Worm (Caenorhabditis elegans): ENCODE data around the gene ril-2.
A peak's percentile ranks its signal among the peaks of the same experiment; 100 is the strongest.

The ril-2 gene

DNA sequence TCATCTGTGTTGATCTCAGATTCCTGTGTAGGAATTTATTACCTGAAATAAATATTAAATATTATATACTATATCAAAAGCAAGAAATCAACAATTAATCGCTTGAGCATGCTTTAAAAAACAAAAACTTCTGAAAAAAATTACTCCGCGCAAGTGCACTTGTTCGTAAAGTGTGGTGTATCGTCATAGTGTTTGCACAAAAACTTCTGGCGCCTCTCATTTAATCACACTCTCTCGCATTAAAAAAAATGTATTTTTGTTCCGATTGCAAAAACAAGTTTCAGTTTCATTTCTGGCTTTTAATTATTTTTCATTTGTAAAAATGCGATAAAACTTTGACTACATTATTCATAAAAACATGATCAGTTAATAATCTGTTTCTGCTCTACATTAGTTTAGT, at the start of gene ril-2, which contains the start of gene C14C10.10:
TSS of gene ril-2 (minus strand) at position 48 of the 400 bp plus-strand sequence.
TSS of gene C14C10.10 (minus strand) at position 19 of the 400 bp plus-strand sequence.
- TF ChIP-seq ztf-29 (GFP tag; IDR thresholded peaks at IDR 0.05) (no peak), tab-1 (GFP tag; IDR thresholded peaks at IDR 0.05) (no peak), T22C8.4 (GFP tag; IDR thresholded peaks at IDR 0.05) (no peak), flt-1 (GFP tag; IDR thresholded peaks at IDR 0.05) (no peak), cog-1 (tag; optimal IDR thresholded peaks at IDR 0.05) (no peak), ref-1 (GFP tag; conservative IDR thresholded peaks at IDR 0.05) (no peak), ztf-23 (GFP tag; IDR thresholded peaks at IDR 0.05) (no peak)

DNA sequence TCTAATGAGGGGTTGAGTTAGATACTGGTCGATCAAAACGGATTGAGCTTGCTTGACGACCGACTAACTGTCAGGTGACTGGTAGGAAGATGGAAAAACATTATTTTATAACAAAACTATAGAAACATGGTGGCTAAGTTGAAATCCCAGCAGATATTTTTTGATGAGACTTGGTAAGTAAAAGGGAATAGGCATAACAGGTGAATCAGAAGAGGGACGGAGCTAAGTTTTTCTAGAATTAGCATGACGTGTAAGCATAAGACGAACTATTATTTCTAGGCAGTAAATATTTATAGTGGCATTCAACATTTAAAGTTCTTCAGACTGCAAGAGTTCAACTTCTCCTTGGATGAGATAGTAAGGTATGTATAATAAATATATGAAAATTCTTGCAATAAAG, 45.5 kb upstream of the ril-2 start, which contains the start of gene F56H9.8:
TSS of gene F56H9.8 (plus strand) at position 301 of the 400 bp plus-strand sequence.
- TF ChIP-seq cog-1 (tag; optimal IDR thresholded peaks at IDR 0.05) (no peak), ztf-29 (GFP tag; IDR thresholded peaks at IDR 0.05) (no peak), ztf-23 (GFP tag; IDR thresholded peaks at IDR 0.05) (no peak), ref-1 (GFP tag; conservative IDR thresholded peaks at IDR 0.05) (no peak), flt-1 (GFP tag; IDR thresholded peaks at IDR 0.05) (no peak), klf-2 (GFP tag; conservative IDR thresholded peaks at IDR 0.05) (no peak), tab-1 (GFP tag; IDR thresholded peaks at IDR 0.05) (no peak), T22C8.4 (GFP tag; IDR thresholded peaks at IDR 0.05) (no peak), med-1 (GFP tag; optimal IDR thresholded peaks at IDR 0.05; ENCODE audit: insufficient read depth) (no peak)

DNA sequence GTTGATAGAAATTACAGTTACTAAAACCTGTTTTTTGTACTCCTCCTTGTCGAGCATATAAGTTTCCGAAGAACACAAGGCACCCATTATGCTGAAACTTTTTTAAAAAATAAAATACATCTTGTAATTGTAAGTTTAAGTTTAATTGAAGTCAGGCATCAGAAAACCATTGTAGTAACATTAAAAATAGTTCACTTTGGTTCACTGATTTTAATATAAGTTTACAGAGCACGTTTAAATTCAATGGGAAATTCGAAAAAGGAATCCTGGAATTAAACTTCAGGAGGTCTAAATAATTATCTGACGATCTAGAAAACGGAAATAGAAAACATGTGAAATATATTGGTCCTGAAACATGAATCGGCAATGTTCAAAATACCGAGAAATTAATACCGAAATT, 41.4 kb upstream of the ril-2 start, which contains the start of gene gpa-8:
TSS of gene gpa-8 (minus strand) at position 101 of the 400 bp plus-strand sequence.
- TF ChIP-seq ref-1 (GFP tag; conservative IDR thresholded peaks at IDR 0.05) (no peak), T22C8.4 (GFP tag; IDR thresholded peaks at IDR 0.05) (no peak), ztf-29 (GFP tag; IDR thresholded peaks at IDR 0.05) (no peak), ztf-23 (GFP tag; IDR thresholded peaks at IDR 0.05) (no peak), cog-1 (tag; optimal IDR thresholded peaks at IDR 0.05) (no peak), tab-1 (GFP tag; IDR thresholded peaks at IDR 0.05) (no peak), med-1 (GFP tag; optimal IDR thresholded peaks at IDR 0.05; ENCODE audit: insufficient read depth) (no peak), flt-1 (GFP tag; IDR thresholded peaks at IDR 0.05) (no peak), klf-2 (GFP tag; conservative IDR thresholded peaks at IDR 0.05) (no peak)

DNA sequence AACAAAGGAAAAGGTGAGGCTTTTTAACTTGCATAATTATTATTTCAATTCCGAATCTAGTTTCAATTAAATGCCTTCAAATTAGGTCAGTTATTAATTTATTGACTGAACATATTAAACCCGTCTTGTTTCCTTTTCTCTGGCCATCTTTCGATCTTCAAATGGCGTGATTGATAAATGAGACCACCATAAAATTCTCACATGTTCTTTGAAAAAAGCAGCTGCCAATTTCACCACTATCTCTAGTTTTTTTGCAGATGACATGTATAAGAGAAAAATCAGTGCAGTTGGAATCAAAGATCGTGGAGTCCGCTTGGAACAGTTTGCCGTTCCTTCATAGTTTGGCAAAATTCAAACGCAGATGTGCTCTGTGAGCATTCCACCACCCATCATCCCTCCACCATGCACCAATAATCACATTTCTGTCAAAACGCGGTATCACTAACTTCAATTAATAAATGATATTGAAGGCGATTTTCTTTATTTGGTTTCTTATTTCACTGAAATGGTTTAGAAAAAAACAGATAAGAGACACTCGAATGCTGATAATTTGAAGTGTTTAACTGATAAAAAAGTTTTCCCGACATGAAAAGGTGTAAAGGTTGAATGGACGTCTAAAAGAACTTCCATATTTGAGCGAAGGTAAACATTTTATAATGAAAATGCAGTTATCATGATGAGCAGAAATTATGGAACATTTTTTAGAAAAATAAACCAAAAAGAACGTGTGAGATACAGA, 39.0 kb upstream of the ril-2 start:
- TF ChIP-seq ztf-23 (GFP tag; IDR thresholded peaks at IDR 0.05) (no peak), tab-1 (GFP tag; IDR thresholded peaks at IDR 0.05) (no peak), flt-1 (GFP tag; IDR thresholded peaks at IDR 0.05) (no peak), med-1 (GFP tag; optimal IDR thresholded peaks at IDR 0.05; ENCODE audit: insufficient read depth) (no peak)

DNA sequence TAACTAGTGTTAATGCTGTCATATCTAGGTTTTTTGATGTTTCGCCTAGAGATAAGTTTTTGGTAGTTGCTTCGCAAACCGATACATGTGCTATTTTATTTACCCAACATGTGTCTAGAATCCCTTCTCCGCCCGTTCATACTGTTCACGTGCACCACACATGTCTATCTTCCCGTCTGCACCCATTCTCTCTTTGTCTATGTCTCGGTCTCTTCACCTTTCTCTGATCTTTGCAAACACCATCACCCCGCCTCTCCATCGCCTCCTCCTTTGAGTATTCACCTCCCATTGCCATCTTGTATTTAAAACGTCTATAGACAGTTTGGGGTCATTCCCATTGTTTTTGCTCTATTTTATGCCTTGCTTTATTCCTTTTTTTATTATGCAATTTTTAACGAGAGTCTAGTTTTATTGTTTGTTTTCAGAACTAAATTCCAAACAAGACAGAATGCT, 38.3 kb upstream of the ril-2 start, which contains the start of gene F56H9.2:
TSS of gene F56H9.2 (plus strand) at position 426 of the 453 bp plus-strand sequence.
- 0 out of 2 replicates have a peak, but pooled peaks have one; percentile 48 for TF ChIP-seq ztf-23 (GFP tag; IDR thresholded peaks at IDR 0.05)
- TF ChIP-seq ref-1 (GFP tag; conservative IDR thresholded peaks at IDR 0.05): no peak
- no peak for TF ChIP-seq flt-1 (GFP tag; IDR thresholded peaks at IDR 0.05)
- no peak for TF ChIP-seq T22C8.4 (GFP tag; IDR thresholded peaks at IDR 0.05)
- no peak for TF ChIP-seq tab-1 (GFP tag; IDR thresholded peaks at IDR 0.05)
- TF ChIP-seq ztf-29 (GFP tag; IDR thresholded peaks at IDR 0.05): no peak

DNA sequence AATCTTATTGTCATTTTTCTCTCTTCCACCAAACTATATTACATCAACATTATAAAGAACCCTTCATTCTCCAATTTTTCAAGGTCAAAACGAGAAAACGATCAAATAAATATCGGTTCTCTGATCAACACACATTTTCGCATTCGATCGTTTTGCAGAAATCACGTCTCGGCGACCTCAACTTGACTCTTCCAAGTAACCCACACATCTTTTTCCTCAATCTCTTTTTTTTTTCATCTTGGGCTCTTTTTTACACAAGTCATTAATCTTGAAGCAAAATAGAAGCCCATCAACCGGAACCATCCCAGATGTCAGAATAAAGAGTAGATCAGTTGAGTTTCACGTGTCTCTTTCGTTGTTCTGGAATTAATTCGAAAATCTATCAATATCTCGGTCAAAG, 37.3 kb upstream of the ril-2 start:
- no peak for TF ChIP-seq ztf-23 (GFP tag; IDR thresholded peaks at IDR 0.05)
- no peak for TF ChIP-seq tab-1 (GFP tag; IDR thresholded peaks at IDR 0.05)
- TF ChIP-seq T22C8.4 (GFP tag; IDR thresholded peaks at IDR 0.05): no peak
- no peak for TF ChIP-seq cog-1 (tag; optimal IDR thresholded peaks at IDR 0.05)
- no peak for TF ChIP-seq med-1 (GFP tag; optimal IDR thresholded peaks at IDR 0.05; ENCODE audit: insufficient read depth)
- TF ChIP-seq ztf-29 (GFP tag; IDR thresholded peaks at IDR 0.05): no peak
- no peak for TF ChIP-seq flt-1 (GFP tag; IDR thresholded peaks at IDR 0.05)

DNA sequence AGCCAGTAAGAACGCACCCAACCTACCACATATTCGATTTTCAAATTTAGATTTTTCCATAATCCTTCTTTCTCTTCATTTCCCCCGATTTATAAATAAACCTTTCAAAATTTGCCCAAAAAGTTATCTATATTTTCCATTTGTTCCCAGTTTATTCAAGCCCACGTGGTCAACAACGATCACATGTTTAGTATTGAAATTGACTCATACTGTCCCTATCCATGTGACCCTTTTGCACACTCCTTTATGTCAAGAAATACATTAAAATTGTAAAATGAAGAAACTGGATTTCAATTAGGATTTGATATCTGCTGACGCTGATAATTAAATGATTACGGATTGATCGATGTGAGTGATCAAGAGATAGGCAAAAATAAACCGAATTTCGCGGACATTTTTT, 36.3 kb upstream of the ril-2 start:
- TF ChIP-seq ref-1 (GFP tag; conservative IDR thresholded peaks at IDR 0.05) (no peak), klf-2 (GFP tag; conservative IDR thresholded peaks at IDR 0.05) (no peak), med-1 (GFP tag; optimal IDR thresholded peaks at IDR 0.05; ENCODE audit: insufficient read depth) (no peak), ztf-23 (GFP tag; IDR thresholded peaks at IDR 0.05) (no peak), flt-1 (GFP tag; IDR thresholded peaks at IDR 0.05) (no peak), tab-1 (GFP tag; IDR thresholded peaks at IDR 0.05) (no peak), T22C8.4 (GFP tag; IDR thresholded peaks at IDR 0.05) (no peak), cog-1 (tag; optimal IDR thresholded peaks at IDR 0.05) (no peak), ztf-29 (GFP tag; IDR thresholded peaks at IDR 0.05) (no peak)

DNA sequence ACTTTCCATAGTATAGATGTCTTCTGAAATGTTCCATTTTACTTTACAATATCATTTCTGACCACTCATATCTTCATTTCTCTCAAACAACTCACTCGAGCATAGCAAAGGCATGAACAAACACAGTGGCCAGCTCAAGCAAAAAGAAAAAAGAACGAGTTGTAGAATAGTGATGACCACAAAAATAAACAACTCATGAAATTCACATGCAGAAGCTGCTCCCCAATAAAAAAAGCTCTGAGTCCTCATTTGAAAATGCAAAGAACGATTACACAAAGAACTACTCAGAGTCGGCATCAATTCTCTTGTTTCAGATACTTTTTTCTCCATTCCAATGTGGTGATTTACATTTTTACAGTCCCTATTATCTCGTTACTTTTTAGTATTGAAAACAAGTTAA, 35.8 kb upstream of the ril-2 start:
- TF ChIP-seq flt-1 (GFP tag; IDR thresholded peaks at IDR 0.05) (no peak), tab-1 (GFP tag; IDR thresholded peaks at IDR 0.05) (no peak), klf-2 (GFP tag; conservative IDR thresholded peaks at IDR 0.05) (no peak), T22C8.4 (GFP tag; IDR thresholded peaks at IDR 0.05) (no peak), ztf-29 (GFP tag; IDR thresholded peaks at IDR 0.05) (no peak), med-1 (GFP tag; optimal IDR thresholded peaks at IDR 0.05; ENCODE audit: insufficient read depth) (no peak), ztf-23 (GFP tag; IDR thresholded peaks at IDR 0.05) (no peak), ref-1 (GFP tag; conservative IDR thresholded peaks at IDR 0.05) (no peak), cog-1 (tag; optimal IDR thresholded peaks at IDR 0.05) (no peak)

DNA sequence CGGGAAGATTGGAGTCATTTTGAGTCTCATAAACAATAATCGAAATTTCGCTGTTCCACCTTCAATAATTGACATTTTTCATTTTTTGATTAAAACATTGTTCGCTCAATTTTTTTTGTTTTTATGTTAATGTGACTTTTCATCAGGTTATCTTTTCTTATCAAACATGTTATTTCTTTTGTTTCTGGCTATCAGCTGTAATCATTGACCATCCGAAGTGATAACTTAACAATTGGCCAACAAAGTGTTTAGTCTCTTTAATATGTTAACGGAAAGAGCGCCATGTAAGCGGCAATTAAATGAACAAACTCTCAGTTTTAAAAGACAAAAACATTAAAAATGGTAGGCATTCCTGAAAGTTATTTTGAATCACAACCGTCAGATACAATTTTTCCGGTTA, 35.1 kb upstream of the ril-2 start:
- TF ChIP-seq ref-1 (GFP tag; conservative IDR thresholded peaks at IDR 0.05) (no peak), tab-1 (GFP tag; IDR thresholded peaks at IDR 0.05) (no peak), cog-1 (tag; optimal IDR thresholded peaks at IDR 0.05) (no peak), ztf-29 (GFP tag; IDR thresholded peaks at IDR 0.05) (no peak), T22C8.4 (GFP tag; IDR thresholded peaks at IDR 0.05) (no peak), klf-2 (GFP tag; conservative IDR thresholded peaks at IDR 0.05) (no peak), flt-1 (GFP tag; IDR thresholded peaks at IDR 0.05) (no peak), ztf-23 (GFP tag; IDR thresholded peaks at IDR 0.05) (no peak), med-1 (GFP tag; optimal IDR thresholded peaks at IDR 0.05; ENCODE audit: insufficient read depth) (no peak)

All from whole organism, midembryonic.